Worm (Caenorhabditis elegans) whole organism, L2 larva: ENCODE results near the gene dhhc-4.

ENCODE experiments used
- R02D3.7 ChIP-seq: fragments of 150-350 bp; optimal IDR thresholded peaks from 2 replicates; lab custom pipeline; 2014; ENCODE audit warnings: missing biosample characterization, missing genetic modification characterization
- ceh-82 ChIP-seq: fragments of 150-350 bp; optimal IDR thresholded peaks from 2 replicates; lab custom pipeline; 2014; ENCODE audit warnings: missing biosample characterization, missing genetic modification characterization
- dmd-4 ChIP-seq: sonication (generic microtip); optimal IDR thresholded peaks from 2 replicates; lab custom pipeline; 2017; ENCODE audit warnings: missing biosample characterization, missing genetic modification characterization
- elt-1 ChIP-seq: fragments of 150-350 bp; optimal IDR thresholded peaks from 2 replicates; lab custom pipeline; 2014; ENCODE audit warnings: missing biosample characterization, missing genetic modification characterization
- lin-13 ChIP-seq: fragments of 150-350 bp; optimal IDR thresholded peaks from 2 replicates; lab custom pipeline; 2014; ENCODE audit warnings: missing biosample characterization, missing genetic modification reagents, missing genetic modification characterization
- lin-39 ChIP-seq: fragments of 150-350 bp; optimal IDR thresholded peaks from 2 replicates; lab custom pipeline; 2014; ENCODE audit warnings: missing biosample characterization, missing genetic modification reagents, missing genetic modification characterization
- lsy-2 ChIP-seq, 2 experiments: fragments of 150-350 bp in 1 of 2; sonication (generic microtip) in 1 of 2; optimal IDR thresholded peaks; 2 replicates each; lab custom pipeline; 2014 to 2017; ENCODE audit warnings: missing biosample characterization in 2 of 2, missing genetic modification characterization in 2 of 2
- mab-5 ChIP-seq: fragments of 150-350 bp; optimal IDR thresholded peaks from 2 replicates; lab custom pipeline; 2014; ENCODE audit warnings: missing biosample characterization, missing genetic modification characterization
- nhr-11 ChIP-seq: fragments of 150-350 bp; optimal IDR thresholded peaks from 2 replicates; lab custom pipeline; 2014; ENCODE audit warnings: missing biosample characterization, missing genetic modification characterization
- nhr-25 ChIP-seq: fragments of 150-350 bp; sonication (generic microtip); optimal IDR thresholded peaks from 3 replicates; lab custom pipeline; 2014; ENCODE audit warnings: missing biosample characterization, missing genetic modification characterization
- snpc-4 ChIP-seq: fragments of 150-350 bp; optimal IDR thresholded peaks from 2 replicates; lab custom pipeline; 2014; ENCODE audit warnings: missing biosample characterization, missing genetic modification characterization
- unc-39 ChIP-seq: fragments of 150-350 bp; optimal IDR thresholded peaks from 2 replicates; lab custom pipeline; 2014; ENCODE audit warnings: missing biosample characterization, missing genetic modification characterization
- ztf-11 ChIP-seq: sonication (generic microtip); optimal IDR thresholded peaks from 2 replicates; lab custom pipeline; 2017; ENCODE audit warnings: missing biosample characterization, missing genetic modification characterization

DNA sequence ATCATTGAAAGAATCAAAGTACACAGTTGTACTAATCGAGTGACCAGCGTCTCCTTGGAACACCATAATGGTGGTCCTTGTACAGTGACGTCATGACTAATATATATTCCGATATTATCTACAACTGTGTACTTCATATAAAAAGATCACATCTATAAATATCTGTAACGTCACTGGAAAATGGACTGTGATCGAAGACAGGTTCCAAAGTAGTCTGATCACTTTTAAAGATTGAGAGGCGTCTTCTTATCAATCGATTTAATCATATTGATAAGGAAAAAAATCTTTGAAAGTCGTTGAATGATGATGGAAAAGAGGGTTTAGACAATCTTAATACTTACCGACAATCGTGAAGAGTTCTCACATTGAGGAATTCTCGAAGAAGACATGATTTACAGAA lies 9.5 kb downstream of the dhhc-4 start:
- TF ChIP-seq lin-13 (no peak), ztf-11 (tag; lab: Kevin White, UChicago) (no peak), lsy-2 (tag; optimal IDR thresholded peaks at IDR 0.05; lab: Kevin White, UChicago) (no peak), lin-39 (tag; lab: Kevin White, UChicago) (no peak), snpc-4 (no peak), unc-39 (tag; lab: Kevin White, UChicago) (no peak), R02D3.7 (tag; lab: Kevin White, UChicago) (no peak), ceh-82 (no peak), nhr-11 (no peak), elt-1 (tag; lab: Kevin White, UChicago) (no peak), nhr-25 (peak; percentile 34), dmd-4 (tag; lab: Kevin White, UChicago) (no peak), mab-5 (tag; lab: Kevin White, UChicago) (no peak)
